Worm (Caenorhabditis elegans) whole organism, late embryonic: Measurements from ENCODE around the gene cogc-6.

Experiments
- C38D4.7 ChIP-seq: fragments of 200-800 bp; sonication (Bioruptor generic); optimal IDR thresholded peaks from 2 replicates; lab custom pipeline; 2018; ENCODE audit warnings: mild to moderate bottlenecking, missing genetic modification characterization, moderate library complexity, missing compliant biosample characterization
- F13H6.1 ChIP-seq: sonication (generic microtip); optimal IDR thresholded peaks from 2 replicates; lab custom pipeline; 2016; ENCODE audit warnings: missing genetic modification characterization, missing compliant biosample characterization
- K02D7.2 ChIP-seq: sonication (generic microtip); optimal IDR thresholded peaks from 2 replicates; lab custom pipeline; 2017; ENCODE audit warnings: mild to moderate bottlenecking, missing genetic modification characterization, missing compliant biosample characterization
- K09A11.1 ChIP-seq: sonication (generic microtip); optimal IDR thresholded peaks from 2 replicates; lab custom pipeline; 2017; ENCODE audit warnings: antibody characterized with exemption, mild to moderate bottlenecking, missing genetic modification characterization, missing compliant biosample characterization; ENCODE audit not compliant: insufficient read depth
- ama-1 ChIP-seq: fragments of 150-350 bp; optimal IDR thresholded peaks from 2 replicates; lab custom pipeline; 2014
- ceh-18 ChIP-seq: sonication (generic microtip); optimal IDR thresholded peaks from 2 replicates; lab custom pipeline; 2016; ENCODE audit warnings: missing genetic modification characterization, missing compliant biosample characterization
- ceh-19 ChIP-seq: fragments of 200-800 bp; sonication (Bioruptor generic); optimal IDR thresholded peaks from 2 replicates; lab custom pipeline; 2018; ENCODE audit warnings: mild to moderate bottlenecking, missing genetic modification characterization, missing compliant biosample characterization
- ceh-2 ChIP-seq: sonication (generic microtip); optimal IDR thresholded peaks from 2 replicates; lab custom pipeline; 2016; ENCODE audit warnings: missing genotype, missing genetic modification characterization, missing compliant biosample characterization
- ceh-45 ChIP-seq: fragments of 200-800 bp; sonication (Bioruptor generic); IDR thresholded peaks from 2 replicates; pipeline ENCODE4 v1.3.6; 2022; ENCODE audit warnings: missing genetic modification reagents, missing genetic modification characterization, missing compliant biosample characterization
- ceh-6 ChIP-seq: fragments of 200-800 bp; sonication (Bioruptor generic); optimal IDR thresholded peaks from 2 replicates; lab custom pipeline; 2018; ENCODE audit warnings: mild to moderate bottlenecking, missing genetic modification characterization, missing compliant biosample characterization
- che-1 ChIP-seq: sonication (generic microtip); optimal IDR thresholded peaks from 2 replicates; lab custom pipeline; 2016; ENCODE audit warnings: mild to moderate bottlenecking, missing genetic modification characterization, missing compliant biosample characterization
- ets-4 ChIP-seq: sonication (generic microtip); optimal IDR thresholded peaks from 2 replicates; lab custom pipeline; 2016; ENCODE audit warnings: missing genetic modification characterization, missing compliant biosample characterization
- fax-1 ChIP-seq: sonication (generic microtip); optimal IDR thresholded peaks from 2 replicates; lab custom pipeline; 2016; ENCODE audit warnings: missing genotype, missing genetic modification characterization, missing compliant biosample characterization
- fkh-6 ChIP-seq: sonication (generic microtip); optimal IDR thresholded peaks from 2 replicates; lab custom pipeline; 2016; ENCODE audit warnings: missing genetic modification characterization, missing compliant biosample characterization
- hlh-13 ChIP-seq: fragments of 200-800 bp; sonication (Bioruptor generic); optimal IDR thresholded peaks from 2 replicates; lab custom pipeline; 2018; ENCODE audit warnings: mild to moderate bottlenecking, missing genetic modification characterization, missing compliant biosample characterization
- hlh-30 ChIP-seq: sonication (generic microtip); optimal IDR thresholded peaks from 2 replicates; lab custom pipeline; 2017; ENCODE audit warnings: antibody characterized with exemption, missing genetic modification characterization, missing compliant biosample characterization; ENCODE audit not compliant: insufficient read depth
- hlh-8 ChIP-seq: sonication (generic microtip); optimal IDR thresholded peaks from 2 replicates; lab custom pipeline; 2016; ENCODE audit warnings: missing genotype, missing genetic modification characterization, missing compliant biosample characterization
- lim-6 ChIP-seq: sonication (generic microtip); optimal IDR thresholded peaks from 2 replicates; lab custom pipeline; 2016; ENCODE audit warnings: missing genetic modification characterization, missing compliant biosample characterization
- lin-11 ChIP-seq: fragments of 200-800 bp; sonication (Bioruptor generic); optimal IDR thresholded peaks from 2 replicates; lab custom pipeline; 2018; ENCODE audit warnings: mild to moderate bottlenecking, missing genetic modification characterization, missing compliant biosample characterization
- madf-2 ChIP-seq: sonication (generic microtip); optimal IDR thresholded peaks from 2 replicates; lab custom pipeline; 2017; ENCODE audit warnings: missing genetic modification characterization, missing compliant biosample characterization
- mec-3 ChIP-seq: sonication (generic microtip); optimal IDR thresholded peaks from 2 replicates; lab custom pipeline; 2016; ENCODE audit warnings: borderline replicate concordance, missing genetic modification characterization, missing compliant biosample characterization
- nhr-232 ChIP-seq: sonication (generic microtip); optimal IDR thresholded peaks from 2 replicates; lab custom pipeline; 2016; ENCODE audit warnings: missing genetic modification characterization, missing compliant biosample characterization
- odd-2 ChIP-seq: sonication (generic microtip); optimal IDR thresholded peaks from 2 replicates; lab custom pipeline; 2017; ENCODE audit warnings: antibody characterized with exemption, mild to moderate bottlenecking, missing genetic modification characterization, missing compliant biosample characterization
- pax-1 ChIP-seq: fragments of 150-350 bp; optimal IDR thresholded peaks from 2 replicates; lab custom pipeline; 2014; ENCODE audit warnings: missing biosample characterization, missing genetic modification characterization
- pha-2 ChIP-seq: sonication (generic microtip); optimal IDR thresholded peaks from 2 replicates; lab custom pipeline; 2017; ENCODE audit warnings: mild to moderate bottlenecking, missing genetic modification characterization, missing compliant biosample characterization
- pqm-1 ChIP-seq: sonication (generic microtip); optimal IDR thresholded peaks from 2 replicates; lab custom pipeline; 2016; ENCODE audit warnings: missing genetic modification characterization, missing compliant biosample characterization
- ref-2 ChIP-seq: sonication (generic microtip); optimal IDR thresholded peaks from 2 replicates; lab custom pipeline; 2016; ENCODE audit warnings: missing genetic modification characterization, missing compliant biosample characterization
- sdc-2 ChIP-seq: sonication (generic microtip); optimal IDR thresholded peaks from 2 replicates; lab custom pipeline; 2016; ENCODE audit warnings: missing genotype, missing genetic modification characterization, missing compliant biosample characterization
- sox-4 ChIP-seq: sonication (generic microtip); optimal IDR thresholded peaks from 2 replicates; lab custom pipeline; 2017; ENCODE audit warnings: mild to moderate bottlenecking, missing genetic modification characterization, inconsistent platforms, missing compliant biosample characterization
- syd-9 ChIP-seq: sonication (generic microtip); optimal IDR thresholded peaks from 2 replicates; lab custom pipeline; 2016; ENCODE audit warnings: mild to moderate bottlenecking, missing genetic modification characterization, moderate library complexity, missing compliant biosample characterization
- unc-3 ChIP-seq, 2 experiments: fragments of 200-800 bp in 1 of 2; sonication (Bioruptor generic) in 1 of 2; sonication (generic microtip) in 1 of 2; conservative IDR thresholded peaks in 1 of 2; optimal IDR thresholded peaks in 1 of 2; 2 replicates each; pipeline versions ENCODE4 v1.3.6 to Lab custom; 2016 to 2022; ENCODE audit warnings: missing compliant biosample characterization in 2 of 2, missing genetic modification characterization in 2 of 2, missing genetic modification reagents in 1 of 2
- unc-42 ChIP-seq: sonication (generic microtip); optimal IDR thresholded peaks from 2 replicates; lab custom pipeline; 2016; ENCODE audit warnings: missing genotype, missing genetic modification characterization, missing compliant biosample characterization
- zip-5 ChIP-seq: sonication (generic microtip); optimal IDR thresholded peaks from 2 replicates; lab custom pipeline; 2016; ENCODE audit warnings: missing genetic modification characterization, missing compliant biosample characterization

The cogc-6 gene

DNA sequence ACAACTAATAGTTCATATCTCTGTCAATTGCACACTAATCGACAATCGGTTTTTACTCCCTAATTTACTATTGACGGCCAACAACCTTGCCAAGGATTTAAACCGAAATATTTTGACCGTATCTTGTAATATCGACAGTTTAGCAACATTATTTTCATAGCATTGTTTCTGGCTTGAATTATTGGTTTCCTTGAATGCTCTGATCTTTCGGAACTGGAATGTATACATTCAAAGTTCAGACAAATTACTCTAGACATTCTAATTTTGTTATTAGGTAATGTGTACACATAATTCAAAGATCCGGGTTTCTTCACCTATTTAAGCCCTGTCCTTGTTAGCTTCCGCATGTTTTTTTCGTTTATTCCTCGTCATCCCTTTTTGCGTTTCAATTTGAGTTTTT lies 42.8 kb upstream of the cogc-6 start, which contains the start of gene C16D9.9:
C16D9.9 (plus strand) TSS at position 301 of the 400 bp plus-strand sequence.
- TF ChIP-seq madf-2 (tag; lab: Kevin White, UChicago) (no peak), sox-4 (tag; lab: Kevin White, UChicago) (no peak), C38D4.7 (no peak)

DNA sequence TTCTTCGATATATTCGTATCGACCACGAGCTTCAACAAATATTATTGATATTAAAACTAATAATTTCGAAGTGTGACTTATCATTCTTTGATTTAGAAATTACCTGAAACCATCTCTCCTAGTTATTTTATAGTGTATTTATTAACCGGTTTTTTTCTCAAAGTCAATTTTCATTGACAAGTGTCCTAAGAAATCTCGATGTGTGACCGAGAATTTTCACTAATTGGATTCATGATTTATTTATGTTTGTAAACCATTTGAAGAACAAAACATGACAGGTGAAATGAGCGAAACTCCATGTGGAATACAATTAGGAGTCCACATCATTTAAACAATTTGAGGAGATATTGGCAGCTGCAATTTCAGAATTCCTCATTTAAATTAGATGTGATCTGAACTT lies 42.4 kb upstream of the cogc-6 start, which contains the start of gene C16D9.8:
C16D9.8 (minus strand) TSS at position 101 of the 400 bp plus-strand sequence.
- TF ChIP-seq hlh-30 (tag; lab: Kevin White, UChicago) (no peak), hlh-8 (tag; lab: Kevin White, UChicago) (no peak)

DNA sequence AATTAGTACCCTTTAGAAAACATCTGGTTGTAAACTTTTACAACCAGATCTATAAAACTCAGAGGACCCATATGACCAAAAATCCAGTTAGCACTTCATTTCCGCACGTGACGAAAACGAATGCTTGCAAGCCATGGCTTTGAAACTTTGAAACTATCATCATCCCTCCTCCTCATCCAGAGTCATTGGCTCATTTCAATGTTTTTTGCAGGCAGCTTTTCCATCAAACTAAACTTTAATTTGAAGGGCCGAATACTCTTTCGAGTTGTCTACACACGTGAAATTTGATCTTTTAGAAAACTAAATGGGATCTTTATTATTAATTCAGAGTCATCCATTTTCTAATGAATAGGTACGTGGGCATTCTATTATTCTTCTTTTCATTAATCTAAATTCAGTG lies 41.1 kb upstream of the cogc-6 start:
- TF ChIP-seq hlh-13 (GFP tag; lab: Kevin White, UChicago) (no peak), fax-1 (no peak), nhr-232 (tag; lab: Kevin White, UChicago) (no peak), ets-4 (tag; lab: Kevin White, UChicago) (no peak), pax-1 (tag; lab: Kevin White, UChicago) (no peak), pha-2 (tag; lab: Kevin White, UChicago) (no peak), K02D7.2 (tag; lab: Kevin White, UChicago) (no peak), odd-2 (tag; lab: Kevin White, UChicago) (no peak), ceh-19 (no peak), che-1 (tag; lab: Kevin White, UChicago) (no peak), zip-5 (tag; lab: Kevin White, UChicago) (no peak), ceh-18 (no peak), fkh-6 (no peak), unc-3 (GFP tag; conservative IDR thresholded peaks at IDR 0.05; lab: Robert Waterston, UW) (no peak), unc-3 (tag; optimal IDR thresholded peaks at IDR 0.05; lab: Kevin White, UChicago) (no peak), ceh-6 (GFP tag; lab: Kevin White, UChicago) (no peak)

- no peak for TF ChIP-seq madf-2 (tag; lab: Kevin White, UChicago)
- TF ChIP-seq odd-2 (tag; lab: Kevin White, UChicago) = no peak
- TF ChIP-seq F13H6.1 (tag; lab: Kevin White, UChicago) = no peak
- TF ChIP-seq K09A11.1 = no peak
- no peak for TF ChIP-seq sdc-2 (tag; lab: Kevin White, UChicago)
- no peak for TF ChIP-seq ref-2 (tag; lab: Kevin White, UChicago)
- no peak for TF ChIP-seq mec-3 (tag; lab: Kevin White, UChicago)
- no peak for TF ChIP-seq hlh-8 (tag; lab: Kevin White, UChicago)
- TF ChIP-seq lin-11 = no peak
- TF ChIP-seq fkh-6 = no peak
- TF ChIP-seq ceh-2 (tag; lab: Kevin White, UChicago) = no peak
- TF ChIP-seq ceh-45 (GFP tag; lab: Robert Waterston, UW) = no peak
- no peak for TF ChIP-seq syd-9 (tag; lab: Kevin White, UChicago)
- no peak for TF ChIP-seq fax-1
- TF ChIP-seq pqm-1 (tag; lab: Kevin White, UChicago) = no peak
- TF ChIP-seq ama-1 (lab: Kevin White, UChicago) = no peak
- TF ChIP-seq hlh-13 (GFP tag; lab: Kevin White, UChicago) = no peak
Observed at ce11 chrV:8259016-8259415, 37.9 kb upstream of the cogc-6 start, which contains the start of gene C16D9.1. Gene C16D9.1, plus strand, starts transcription at chrV:8259316.

DNA sequence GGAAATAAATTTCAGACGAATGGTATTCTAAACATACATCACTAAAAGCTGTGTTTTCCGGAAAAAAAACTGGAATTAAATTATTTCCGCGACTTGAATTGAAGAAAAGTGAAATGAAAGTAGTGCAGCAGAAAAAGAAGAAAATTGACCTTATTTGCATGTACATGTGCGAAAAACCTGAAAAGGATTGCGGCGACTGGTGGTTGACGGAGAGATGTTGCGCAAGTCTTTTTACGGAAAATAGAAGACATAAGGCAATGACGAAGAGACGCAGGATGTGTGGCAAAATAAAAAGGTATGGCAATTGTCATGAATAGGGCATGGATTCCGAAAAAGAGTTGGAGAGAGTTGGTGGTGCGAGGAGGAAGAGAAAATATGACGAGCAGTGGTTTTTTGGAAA lies 33.9 kb upstream of the cogc-6 start:
- TF ChIP-seq unc-42 (tag; lab: Kevin White, UChicago) = peak; percentile 30
- no peak for TF ChIP-seq lim-6
- no peak for TF ChIP-seq ceh-19
